Fruit fly (Drosophila melanogaster): ENCODE measurements around the gene CG12084.

Gene CG12084

DNA sequence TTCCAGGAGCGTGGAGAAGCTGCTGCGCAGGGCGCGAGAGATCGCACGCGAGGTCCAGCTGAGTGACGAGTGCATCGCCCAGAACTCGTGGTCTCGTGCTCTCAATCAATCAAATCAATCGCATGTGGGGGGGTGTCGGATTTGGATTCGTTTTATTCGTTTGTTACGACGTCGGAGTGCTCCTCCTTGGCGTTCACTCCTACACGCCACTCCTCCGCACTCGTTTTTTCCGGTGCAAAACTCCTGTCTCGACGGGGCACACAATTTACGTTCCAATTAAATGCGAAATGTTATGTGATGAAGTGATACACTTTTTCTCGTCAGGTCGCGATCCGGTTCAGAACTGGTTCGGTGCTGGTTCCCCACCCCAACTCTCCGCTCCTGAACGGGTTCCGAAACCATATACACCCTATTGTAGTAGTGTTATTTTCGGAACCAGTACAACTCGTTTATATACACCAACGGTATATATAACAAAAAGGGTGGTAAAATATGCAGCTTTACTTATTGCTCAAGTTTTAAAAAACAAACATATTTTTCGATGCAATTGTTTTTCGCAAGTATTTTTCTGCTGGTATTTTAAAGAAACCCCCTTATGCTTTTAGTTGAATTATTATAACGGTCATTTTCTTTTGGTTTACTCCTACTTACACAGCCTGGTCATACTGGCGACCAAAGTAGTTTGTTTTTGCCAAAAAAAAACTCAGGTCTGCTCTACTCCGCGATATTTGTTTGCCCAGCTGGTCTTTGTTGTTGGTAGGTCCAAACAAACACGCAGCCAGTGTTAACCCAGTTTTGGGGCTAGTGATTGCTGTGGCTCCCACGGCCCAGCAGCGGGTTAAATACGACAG, 40.3 kb upstream of the CG12084 start, which contains the start of the genes CG12091 and pns (continued):
- TF ChIP-seq BEAF-32 (GFP tag; optimal IDR thresholded peaks at IDR 0.05) (peak; percentile 44), CG1603 (tag; optimal IDR thresholded peaks at IDR 0.05) (no peak), CG14667 (GFP tag; IDR thresholded peaks at IDR 0.05) (0 out of 2 replicates have a peak, but pooled peaks have one; percentile 10), Ptx1 (GFP tag; IDR thresholded peaks at IDR 0.05) (peak; percentile 59), CG6175 (GFP tag; IDR thresholded peaks at IDR 0.05) (no peak), wdn (GFP tag; IDR thresholded peaks at IDR 0.05) (0 out of 2 replicates have a peak, but pooled peaks have one; percentile 26), CG4854 (GFP tag; optimal IDR thresholded peaks at IDR 0.05) (peak; percentile 60), CG6254 (GFP tag; optimal IDR thresholded peaks at IDR 0.05) (peak; percentile 100), CG43689 (GFP tag; IDR thresholded peaks at IDR 0.05) (no peak), Max (GFP tag; optimal IDR thresholded peaks at IDR 0.05) (peak; percentile 72), CG14441 (GFP tag; IDR thresholded peaks at IDR 0.05) (peak; percentile 71), pnt (GFP tag; optimal IDR thresholded peaks at IDR 0.05) (peak; percentile 63), CG9876 (GFP tag; optimal IDR thresholded peaks at IDR 0.05) (peak; percentile 64), CG13123 (GFP tag; optimal IDR thresholded peaks at IDR 0.05) (peak; percentile 46), Sry-β (GFP tag; optimal IDR thresholded peaks at IDR 0.05) (peak; percentile 38), CG15514 (GFP tag; optimal IDR thresholded peaks at IDR 0.05) (peak; percentile 100), Asciz (GFP tag; optimal IDR thresholded peaks at IDR 0.05) (no peak), salm (tag; optimal IDR thresholded peaks at IDR 0.05) (peak; percentile 27), NC2α (GFP tag; optimal IDR thresholded peaks at IDR 0.05) (peak; percentile 0), YL-1 (GFP tag; optimal IDR thresholded peaks at IDR 0.05) (peak; percentile 82), CG2875 (GFP tag; optimal IDR thresholded peaks at IDR 0.05) (peak; percentile 44), h (optimal IDR thresholded peaks at IDR 0.05) (no peak), jumu (GFP tag; optimal IDR thresholded peaks at IDR 0.05) (peak; percentile 56), CG14860 (GFP tag; IDR thresholded peaks at IDR 0.05; ENCODE audit: partially characterized antibody) (no peak), Hmr (GFP tag; optimal IDR thresholded peaks at IDR 0.05) (peak; percentile 77), CG11247 (GFP tag; IDR thresholded peaks at IDR 0.05) (peak; percentile 29; the same call in 1 of the 2 replicates), CG17186 (GFP tag; optimal IDR thresholded peaks at IDR 0.05) (peak; percentile 45), ase (GFP tag; IDR thresholded peaks at IDR 0.05) (no peak), CG12155 (GFP tag; optimal IDR thresholded peaks at IDR 0.05) (peak; percentile 72), Eip74EF (GFP tag; optimal IDR thresholded peaks at IDR 0.05) (peak in 1 of 2 experiments; percentile 16), Hsf (GFP tag; optimal IDR thresholded peaks at IDR 0.05) (peak; percentile 73), Lhr (GFP tag; optimal IDR thresholded peaks at IDR 0.05) (peak; percentile 70), zfh1 (GFP tag; IDR thresholded peaks at IDR 0.05) (peak; percentile 39; the same call in 1 of the 3 replicates), gcm (GFP tag; optimal IDR thresholded peaks at IDR 0.05) (peak; percentile 69), Meics (GFP tag; optimal IDR thresholded peaks at IDR 0.05) (peak; percentile 87), Poxn (GFP tag; IDR thresholded peaks at IDR 0.05) (no peak), CG34224 (GFP tag; IDR thresholded peaks at IDR 0.05; ENCODE audit: partially characterized antibody) (no peak), MTF-1 (GFP tag; optimal IDR thresholded peaks at IDR 0.05; ENCODE audit: borderline replicate concordance) (no peak), Lpt (GFP tag; optimal IDR thresholded peaks at IDR 0.05) (no peak), Dek (tag; optimal IDR thresholded peaks at IDR 0.05) (peak; percentile 46), danr (GFP tag; IDR thresholded peaks at IDR 0.05) (no peak), sd (tag; optimal IDR thresholded peaks at IDR 0.05) (peak; percentile 45), bigmax (GFP tag; optimal IDR thresholded peaks at IDR 0.05) (peak; percentile 7), dysf (GFP tag; IDR thresholded peaks at IDR 0.05) (peak; percentile 59; the same call in 2 of the 3 replicates), sisA (GFP tag; IDR thresholded peaks at IDR 0.05) (no peak; the same call in 1 of the 2 replicates), CTCF (GFP tag; optimal IDR thresholded peaks at IDR 0.05) (no peak), H2.0 (GFP tag; IDR thresholded peaks at IDR 0.05) (peak; percentile 77), CG16863 (GFP tag; optimal IDR thresholded peaks at IDR 0.05) (peak; percentile 54), phol (tag; optimal IDR thresholded peaks at IDR 0.05) (peak; percentile 82)
